Fruit fly (Drosophila melanogaster): ENCODE results near the gene Strump.

Strump gene

dm6 chr3L:16158322-16158721 lies 36.5 kb downstream of the Strump start (continued):
- no peak for TF ChIP-seq CG14667 (GFP tag; IDR thresholded peaks at IDR 0.05)
- no peak for TF ChIP-seq CG17186 (GFP tag; optimal IDR thresholded peaks at IDR 0.05)
- TF ChIP-seq zfh1 (GFP tag; IDR thresholded peaks at IDR 0.05): no peak
- TF ChIP-seq HLH4C (GFP tag; IDR thresholded peaks at IDR 0.05; ENCODE audit: partially characterized antibody): peak; percentile 78
- no peak for TF ChIP-seq toy (GFP tag; IDR thresholded peaks at IDR 0.05)
- TF ChIP-seq D (optimal IDR thresholded peaks at IDR 0.05): no peak
- TF ChIP-seq D (GFP tag; optimal IDR thresholded peaks at IDR 0.05): no peak
- TF ChIP-seq Antp (GFP tag; optimal IDR thresholded peaks at IDR 0.05): no peak
- TF ChIP-seq cg (GFP tag; optimal IDR thresholded peaks at IDR 0.05): no peak
- no peak for TF ChIP-seq CG3726 (GFP tag; IDR thresholded peaks at IDR 0.05)
- TF ChIP-seq CG4404 (GFP tag; IDR thresholded peaks at IDR 0.05): no peak
- no peak for TF ChIP-seq Sox102F (GFP tag; optimal IDR thresholded peaks at IDR 0.05)
- TF ChIP-seq Hand (GFP tag; optimal IDR thresholded peaks at IDR 0.05): no peak
- TF ChIP-seq CG15269 (tag; optimal IDR thresholded peaks at IDR 0.05): no peak
- TF ChIP-seq CG14860 (GFP tag; IDR thresholded peaks at IDR 0.05; ENCODE audit: partially characterized antibody): peak; percentile 56; the same call in 2 of the 3 replicates
- TF ChIP-seq CG18011 (GFP tag; optimal IDR thresholded peaks at IDR 0.05): no peak
- no peak for TF ChIP-seq TFAM (GFP tag; optimal IDR thresholded peaks at IDR 0.05)
- TF ChIP-seq mam (GFP tag; optimal IDR thresholded peaks at IDR 0.05): no peak
- TF ChIP-seq CG4820 (GFP tag; optimal IDR thresholded peaks at IDR 0.05): no peak
- TF ChIP-seq CG9215 (GFP tag; IDR thresholded peaks at IDR 0.05): no peak
- no peak for TF ChIP-seq stc (GFP tag; IDR thresholded peaks at IDR 0.05)
- TF ChIP-seq CG15011 (GFP tag; optimal IDR thresholded peaks at IDR 0.05): no peak
- no peak for TF ChIP-seq dmrt11E (tag; optimal IDR thresholded peaks at IDR 0.05)
- TF ChIP-seq CG2202 (tag; optimal IDR thresholded peaks at IDR 0.05): no peak
- TF ChIP-seq corto (GFP tag; optimal IDR thresholded peaks at IDR 0.05): no peak
- TF ChIP-seq gt (GFP tag; IDR thresholded peaks at IDR 0.05): no peak
- TF ChIP-seq CG15514 (GFP tag; optimal IDR thresholded peaks at IDR 0.05): no peak
- no peak for TF ChIP-seq Dip2 (GFP tag; IDR thresholded peaks at IDR 0.05)
- peak; percentile 9 for TF ChIP-seq Xbp1 (GFP tag; optimal IDR thresholded peaks at IDR 0.05)
- TF ChIP-seq wdn (GFP tag; IDR thresholded peaks at IDR 0.05): no peak
- TF ChIP-seq CG15479 (GFP tag; optimal IDR thresholded peaks at IDR 0.05): no peak
- no peak for TF ChIP-seq vvl (GFP tag; IDR thresholded peaks at IDR 0.05)
- no peak for TF ChIP-seq lilli (GFP tag; optimal IDR thresholded peaks at IDR 0.05)
- TF ChIP-seq pb (GFP tag; optimal IDR thresholded peaks at IDR 0.05): no peak
- TF ChIP-seq bbx (GFP tag; IDR thresholded peaks at IDR 0.05; ENCODE audit: partially characterized antibody): 0 out of 2 replicates have a peak, but pooled peaks have one; percentile 23
- TF ChIP-seq CG30020 (tag; optimal IDR thresholded peaks at IDR 0.05): no peak
- TF ChIP-seq NC2α (GFP tag; optimal IDR thresholded peaks at IDR 0.05): no peak
- TF ChIP-seq CG11723 (GFP tag; optimal IDR thresholded peaks at IDR 0.05): no peak
- no peak for TF ChIP-seq sr (GFP tag; IDR thresholded peaks at IDR 0.05)
- TF ChIP-seq lov (optimal IDR thresholded peaks at IDR 0.05): no peak
- TF ChIP-seq lov (GFP tag; IDR thresholded peaks at IDR 0.05): no peak
- no peak for TF ChIP-seq sc (optimal IDR thresholded peaks at IDR 0.05)
- no peak for TF ChIP-seq sc (GFP tag; optimal IDR thresholded peaks at IDR 0.05)
- TF ChIP-seq chif (GFP tag; optimal IDR thresholded peaks at IDR 0.05): no peak
- no peak for TF ChIP-seq Atf3 (GFP tag; optimal IDR thresholded peaks at IDR 0.05)
- TF ChIP-seq D19A (tag; optimal IDR thresholded peaks at IDR 0.05): no peak
- no peak; the same call in 2 of the 3 replicates for TF ChIP-seq knrl (GFP tag; IDR thresholded peaks at IDR 0.05; ENCODE audit: partially characterized antibody)
- peak; percentile 58 for TF ChIP-seq nerfin-2 (GFP tag; IDR thresholded peaks at IDR 0.05; ENCODE audit: partially characterized antibody)
- no peak for TF ChIP-seq CG16863 (GFP tag; optimal IDR thresholded peaks at IDR 0.05)
- no peak for TF ChIP-seq CG4617 (GFP tag; optimal IDR thresholded peaks at IDR 0.05; ENCODE audit: borderline replicate concordance)
- TF ChIP-seq CG10543 (GFP tag; optimal IDR thresholded peaks at IDR 0.05): peak; percentile 52
- TF ChIP-seq crol (GFP tag; IDR thresholded peaks at IDR 0.05): peak; percentile 87
- TF ChIP-seq CTCF (GFP tag; optimal IDR thresholded peaks at IDR 0.05): no peak
